Fruit fly (Drosophila melanogaster) ovary, adult (tissue): Measurements from ENCODE around the gene Drsl2.

ENCODE experiments used
- CG17801 ChIP-seq: fragments of 200-800 bp; optimal IDR thresholded peaks from 2 replicates; lab custom pipeline; 2019; ENCODE audit warnings: missing biosample characterization, mild to moderate bottlenecking, missing genetic modification characterization, moderate library complexity; ENCODE audit not compliant: partially characterized antibody

Gene Drsl2

DNA sequence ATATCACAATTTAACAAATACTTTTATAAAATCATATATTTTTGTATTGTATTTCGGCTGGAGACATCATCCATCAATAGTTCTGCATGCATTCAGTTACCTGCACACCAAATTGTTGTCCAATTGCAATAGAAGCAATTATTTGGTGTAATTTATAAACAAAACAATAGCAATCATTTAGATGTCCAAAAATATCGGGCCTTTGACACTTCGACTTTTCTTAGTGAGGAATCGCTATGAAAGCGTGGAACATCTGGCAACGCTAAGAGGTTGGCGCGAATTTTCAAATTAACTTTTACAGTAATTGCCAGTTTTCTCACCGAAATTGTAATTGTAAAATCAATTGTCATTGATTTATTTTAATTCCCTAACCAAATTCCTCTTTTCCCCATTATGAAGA is 20.6 kb downstream of the Drsl2 start, which contains the start of gene CG14969:
Gene CG14969 (minus strand): TSS at position 195 of the 400 bp plus-strand sequence.
- TF ChIP-seq CG17801 = peak; percentile 37

DNA sequence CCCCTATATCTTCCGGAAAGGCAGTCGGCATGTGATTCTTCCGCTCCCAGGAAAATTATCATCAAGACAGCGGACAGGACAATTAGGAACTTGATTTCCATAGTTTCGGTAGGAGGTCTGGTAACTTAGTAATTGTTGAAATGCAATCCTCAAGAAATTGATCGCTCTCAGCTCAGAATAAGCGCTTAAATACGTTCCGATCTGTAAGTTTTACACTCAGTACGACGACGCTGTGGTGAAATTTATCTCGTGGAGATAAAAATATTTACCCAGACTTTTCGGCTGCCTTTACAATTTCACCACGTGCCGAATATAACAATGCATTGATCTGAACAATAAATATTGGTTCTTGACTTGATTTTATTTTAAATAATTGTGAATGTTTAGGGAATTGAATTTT is 21.5 kb downstream of the Drsl2 start, which contains the start of gene Drsl1:
Gene Drsl1 (minus strand): TSS at position 101 of the 400 bp plus-strand sequence.
- TF ChIP-seq CG17801 = no peak

DNA sequence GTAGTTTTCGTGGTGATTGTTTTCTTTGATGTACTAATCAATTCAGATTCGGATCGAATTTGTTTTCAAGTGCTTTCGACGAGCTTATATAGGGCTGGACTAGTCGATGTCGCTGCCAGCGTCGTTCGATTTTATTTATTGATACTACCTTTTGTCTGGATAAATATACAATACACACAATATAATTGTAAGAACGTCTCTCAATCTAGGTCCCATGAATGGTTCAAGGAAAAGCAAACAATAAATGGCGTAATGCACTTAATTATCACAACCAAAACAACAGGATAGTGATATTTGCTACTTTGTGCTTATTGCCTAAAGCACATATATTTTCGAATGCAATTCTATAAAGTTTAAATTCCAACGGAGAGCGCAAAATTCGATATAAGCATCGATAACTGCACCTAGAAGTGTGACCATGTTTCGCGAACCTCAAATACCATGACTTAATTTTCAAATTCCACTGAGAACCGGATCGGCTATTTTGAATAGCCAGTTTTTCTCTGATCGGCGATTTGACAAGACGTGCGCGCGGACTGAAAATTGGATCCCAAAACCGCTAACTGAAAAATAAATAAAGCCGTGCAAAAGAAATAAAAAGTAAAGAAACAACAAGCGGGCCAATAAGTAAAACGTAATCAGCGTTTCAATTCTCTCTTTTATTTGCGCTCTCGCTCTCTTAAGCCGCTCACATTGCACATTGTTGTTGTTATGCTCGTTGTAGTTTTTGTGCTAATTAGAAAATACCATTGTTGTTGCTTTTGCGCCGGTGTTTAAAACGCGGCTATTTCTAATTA is 22.4 kb downstream of the Drsl2 start, which contains the start of the genes Drsl6 and kst:
Gene Drsl6 (minus strand): TSS at position 51 of the 797 bp plus-strand sequence.
Gene kst (plus strand): TSS at position 493 of the 797 bp plus-strand sequence.
- peak; percentile 87 for TF ChIP-seq CG17801

DNA sequence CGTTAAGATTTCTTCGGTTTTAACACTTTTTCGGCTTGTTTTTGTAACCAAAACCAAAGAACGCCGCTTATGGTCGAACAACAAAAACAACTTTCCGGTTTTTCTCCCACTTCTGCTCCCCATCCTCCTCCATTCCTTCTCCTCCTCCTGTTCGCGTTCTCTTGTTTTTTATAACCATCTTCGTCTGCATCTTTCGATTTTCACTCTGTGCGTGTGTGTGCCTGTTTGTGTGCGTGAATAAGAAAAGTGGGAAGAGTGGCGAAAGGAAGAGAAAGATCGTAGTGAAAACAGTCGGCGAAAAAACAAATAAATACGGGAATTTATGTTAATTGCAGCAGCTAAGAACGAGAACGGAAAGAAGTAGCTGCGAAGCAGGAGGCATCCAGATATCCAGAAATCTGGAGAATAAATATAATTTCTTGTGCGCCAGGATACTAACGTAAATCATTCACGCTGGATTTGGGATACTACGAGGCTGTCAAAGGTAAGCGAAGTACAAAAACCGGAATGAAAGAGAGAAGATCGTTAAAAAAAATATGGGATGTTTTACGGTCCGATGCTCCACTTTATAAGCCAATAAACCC is 23.3 kb downstream of the Drsl2 start:
- no peak for TF ChIP-seq CG17801

DNA sequence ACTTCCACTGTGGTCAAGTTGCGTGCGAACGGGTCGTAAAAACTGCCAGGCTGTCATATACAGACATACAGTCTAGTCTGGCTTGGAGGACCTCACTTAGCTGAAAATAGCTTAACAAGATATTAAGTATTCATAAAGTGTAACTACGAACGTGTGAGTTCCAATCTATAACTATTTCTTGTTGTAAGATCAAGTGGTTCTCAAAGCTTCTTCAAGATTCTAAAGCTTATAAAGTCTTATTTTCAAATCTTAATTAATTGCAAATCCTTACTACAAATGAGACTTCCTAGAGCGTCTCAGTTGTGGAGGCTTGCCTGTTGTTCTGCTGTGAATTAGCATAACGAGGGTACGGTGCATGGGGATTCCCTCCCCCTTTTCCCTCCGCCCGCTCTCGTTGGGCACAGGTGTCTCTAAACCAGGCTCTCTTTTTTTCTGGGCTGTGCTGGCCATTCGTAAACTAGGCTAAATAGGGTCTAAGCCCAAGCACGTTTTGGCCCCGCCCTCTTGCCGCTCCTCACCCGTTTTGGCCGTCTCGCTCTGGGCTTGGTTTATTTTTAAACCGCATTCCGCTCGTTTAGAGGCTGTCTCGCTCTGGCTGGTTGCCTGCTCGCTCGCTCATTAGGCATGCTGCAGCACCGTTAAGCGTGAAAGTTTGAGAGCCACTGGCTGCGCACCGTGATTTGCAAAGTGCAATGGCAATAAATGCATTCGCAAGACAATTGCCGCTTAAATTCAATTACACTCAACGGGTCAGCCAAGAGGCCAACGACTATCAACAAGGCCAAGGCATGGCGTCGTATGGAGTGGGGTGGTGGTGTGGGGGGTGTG is 24.1 kb downstream of the Drsl2 start:
- no peak for TF ChIP-seq CG17801

DNA sequence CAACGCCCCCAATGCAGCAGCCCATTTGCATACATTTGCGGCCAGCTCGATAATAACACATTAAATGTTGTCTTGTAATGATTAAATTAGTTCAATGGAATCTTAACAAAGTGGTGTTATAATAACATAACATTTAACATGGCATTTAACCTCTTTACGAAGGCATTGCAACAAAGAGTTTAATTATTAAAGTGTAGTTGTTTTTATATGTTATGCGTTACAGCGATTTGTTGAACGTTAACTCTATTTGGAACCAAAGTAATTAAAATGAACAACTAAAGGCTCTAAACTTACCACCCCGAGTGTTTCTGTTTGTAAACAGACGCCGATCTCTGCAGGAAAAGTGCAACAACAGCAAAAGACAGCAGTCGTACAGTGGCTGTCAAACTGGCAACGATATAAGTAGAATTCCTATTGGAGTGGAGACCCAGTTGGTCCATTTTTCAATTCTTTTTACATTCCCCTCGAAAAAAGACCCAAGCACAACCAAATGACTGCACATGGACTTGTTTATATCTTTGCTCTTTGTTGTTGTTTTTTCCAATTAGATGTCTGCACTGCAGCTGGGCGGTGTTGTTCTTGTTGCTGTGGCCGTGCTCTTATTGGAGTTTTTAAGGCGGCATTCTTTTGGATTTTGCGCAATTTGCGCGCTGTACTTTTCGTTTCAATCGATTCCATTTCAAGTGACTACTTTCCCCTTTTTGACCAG is 24.9 kb downstream of the Drsl2 start:
- TF ChIP-seq CG17801 = no peak

DNA sequence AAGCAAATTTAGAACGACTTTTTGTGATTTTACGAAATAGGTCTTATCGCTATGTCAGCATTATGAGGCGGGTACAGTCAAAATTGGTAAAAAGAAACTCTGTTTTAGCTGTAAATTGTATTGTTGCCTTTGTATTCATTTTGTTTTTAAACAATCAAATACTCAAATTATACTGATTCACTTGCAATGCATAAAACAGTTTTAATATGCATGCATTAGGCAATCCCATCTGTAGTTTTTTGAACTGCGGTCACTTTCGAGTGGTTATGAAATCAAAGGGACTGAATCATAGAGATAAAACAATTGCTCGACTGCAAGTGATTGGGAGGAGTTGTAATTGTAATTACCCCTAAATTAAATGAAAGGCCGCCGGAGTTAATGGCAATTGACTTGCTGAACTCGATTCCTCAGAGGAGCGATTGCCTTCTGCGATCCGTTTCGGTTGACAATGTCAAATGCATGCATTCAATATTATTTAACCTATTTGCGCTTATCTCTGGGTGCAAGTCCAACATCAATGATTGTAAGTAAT is 25.6 kb downstream of the Drsl2 start:
- TF ChIP-seq CG17801 = peak; percentile 11

DNA sequence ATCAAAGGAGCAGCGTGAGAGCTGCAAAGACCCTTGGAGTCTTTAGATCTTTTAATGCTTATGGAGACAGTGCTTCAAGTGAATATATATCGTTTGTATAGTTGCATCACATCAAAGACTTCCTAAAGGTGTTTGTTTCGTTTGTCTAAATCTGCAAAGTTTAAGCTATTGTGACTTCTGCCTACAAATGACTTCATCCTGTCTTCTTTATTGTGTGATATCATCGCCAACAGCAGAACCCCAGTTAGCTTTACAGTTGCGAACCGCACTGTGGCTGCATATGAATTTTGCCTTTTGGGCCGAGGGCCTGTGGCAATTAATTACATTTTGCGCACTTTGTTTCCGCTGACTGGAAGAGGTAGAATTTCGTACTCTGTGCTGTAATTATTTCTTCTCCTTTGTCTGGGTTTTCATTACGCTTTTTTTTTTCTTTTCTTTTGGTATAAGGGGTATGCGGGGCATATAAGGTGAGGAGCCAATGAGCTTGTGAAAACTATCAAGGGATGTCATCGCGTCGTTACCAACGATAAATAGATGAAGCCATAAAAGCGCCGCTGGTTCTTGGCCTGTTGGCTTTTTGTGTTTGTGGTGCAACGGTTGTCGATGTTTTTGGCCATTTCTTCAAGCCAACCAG is 28.3 kb downstream of the Drsl2 start:
- TF ChIP-seq CG17801 = no peak

DNA sequence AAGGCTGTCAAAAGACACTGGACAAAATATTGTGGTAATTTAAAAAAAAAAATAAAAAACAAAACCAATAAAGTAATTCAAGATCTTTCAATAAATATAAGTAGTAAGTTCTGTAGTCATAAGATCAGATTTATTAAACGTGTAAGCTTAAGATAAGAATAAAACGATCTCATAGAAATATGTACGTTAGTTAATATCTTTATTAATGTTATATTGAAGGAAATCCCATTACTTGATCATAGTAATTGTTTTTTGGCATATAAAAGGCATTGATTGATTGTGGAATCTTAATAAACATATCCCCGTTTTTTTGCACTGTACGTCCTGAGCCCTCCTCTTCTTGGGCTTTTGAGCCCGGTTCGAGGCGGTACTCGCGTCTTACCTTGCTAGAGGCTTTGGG is 29.1 kb downstream of the Drsl2 start:
- no peak for TF ChIP-seq CG17801

DNA sequence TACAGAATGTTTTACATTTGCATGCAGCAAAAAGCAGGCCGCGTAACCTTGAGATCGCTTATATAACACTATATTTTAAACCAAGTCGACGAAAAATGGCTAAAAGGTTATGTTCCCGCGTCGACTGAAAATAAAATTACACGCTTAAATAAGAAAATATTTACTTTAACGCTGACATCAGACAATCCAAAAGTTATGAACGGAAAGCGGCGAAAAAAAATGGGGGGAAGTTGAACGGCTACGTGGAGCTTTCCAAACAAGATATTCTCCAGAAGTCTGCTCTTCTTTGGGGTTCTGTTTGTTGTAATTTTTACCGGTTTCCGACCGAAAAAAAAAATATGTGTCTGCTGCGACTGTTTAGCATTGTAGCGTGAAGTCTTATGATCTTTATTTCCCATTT is 30.4 kb downstream of the Drsl2 start:
- TF ChIP-seq CG17801 = no peak

DNA sequence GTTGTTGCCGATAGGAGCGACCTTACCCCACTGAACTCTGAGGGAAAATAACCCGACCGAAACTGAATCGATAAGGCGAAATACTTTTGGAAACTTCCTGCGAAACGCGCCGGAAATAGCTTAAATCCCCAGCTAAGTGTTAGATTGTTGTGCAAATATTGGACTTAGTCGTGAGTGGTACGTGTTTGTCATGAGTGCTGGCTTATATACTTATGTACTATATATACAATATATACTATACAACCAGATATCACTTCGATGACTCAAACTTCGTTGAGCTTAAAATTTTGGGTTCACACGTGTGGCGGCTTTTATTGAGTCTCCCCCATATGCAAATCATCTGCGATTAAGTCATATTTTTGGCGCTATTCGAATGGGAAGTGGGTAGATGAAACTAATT is 32.1 kb downstream of the Drsl2 start:
- no peak for TF ChIP-seq CG17801

DNA sequence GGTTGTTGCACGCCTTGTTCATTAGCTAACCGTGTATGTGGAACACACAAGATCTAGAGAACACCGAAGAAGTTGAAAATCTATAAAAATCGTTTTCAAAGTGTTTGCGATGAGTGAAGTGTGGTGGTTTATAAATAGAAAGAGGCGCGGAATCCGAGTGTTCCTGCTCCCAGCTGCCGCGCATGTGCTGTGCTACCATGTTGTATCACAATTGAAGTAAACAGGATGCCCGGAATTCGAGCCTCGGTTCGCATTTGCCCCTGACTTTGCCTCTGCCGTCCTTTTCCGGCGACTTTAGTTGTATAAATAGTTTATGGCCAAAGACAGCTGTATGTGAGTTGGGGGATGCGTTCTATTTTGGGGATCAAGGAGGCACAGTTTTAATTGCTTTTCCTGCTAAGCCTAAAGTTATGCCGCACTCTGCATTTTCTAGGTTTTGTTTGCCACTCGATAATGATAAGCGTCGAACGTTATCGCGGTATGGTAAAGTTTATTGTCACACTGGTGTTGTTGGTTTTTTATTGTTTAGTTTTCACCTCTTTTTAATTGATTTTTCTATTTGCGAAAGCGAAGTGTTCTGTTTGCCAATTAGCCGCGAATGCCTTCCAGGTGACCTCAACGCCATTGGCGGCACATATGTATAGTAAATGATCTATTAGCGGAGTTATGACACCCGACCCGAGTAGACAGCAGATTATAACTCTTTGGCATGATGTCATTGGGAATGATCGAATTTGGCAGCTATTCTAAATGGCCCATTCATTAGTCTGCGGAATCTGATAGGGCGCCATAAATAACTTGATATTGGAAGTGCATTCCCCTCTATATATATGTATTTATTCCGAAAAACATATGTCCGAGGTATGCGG is 35.0 kb downstream of the Drsl2 start:
- TF ChIP-seq CG17801 = no peak

DNA sequence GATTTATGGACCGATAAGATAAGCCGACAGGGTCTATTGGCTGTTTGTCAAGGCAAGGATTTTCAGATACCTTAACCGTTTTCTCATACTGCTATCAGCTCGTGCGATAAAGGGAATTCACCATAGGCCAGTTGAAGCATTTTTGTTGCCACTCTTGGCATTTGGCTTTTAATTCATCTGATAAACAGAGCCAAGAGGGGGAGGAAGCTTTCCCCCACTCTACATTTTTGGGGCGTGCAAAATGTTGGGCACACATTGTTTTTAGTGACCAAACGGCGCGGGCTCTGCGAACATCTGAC is 35.6 kb downstream of the Drsl2 start:
- no peak for TF ChIP-seq CG17801

DNA sequence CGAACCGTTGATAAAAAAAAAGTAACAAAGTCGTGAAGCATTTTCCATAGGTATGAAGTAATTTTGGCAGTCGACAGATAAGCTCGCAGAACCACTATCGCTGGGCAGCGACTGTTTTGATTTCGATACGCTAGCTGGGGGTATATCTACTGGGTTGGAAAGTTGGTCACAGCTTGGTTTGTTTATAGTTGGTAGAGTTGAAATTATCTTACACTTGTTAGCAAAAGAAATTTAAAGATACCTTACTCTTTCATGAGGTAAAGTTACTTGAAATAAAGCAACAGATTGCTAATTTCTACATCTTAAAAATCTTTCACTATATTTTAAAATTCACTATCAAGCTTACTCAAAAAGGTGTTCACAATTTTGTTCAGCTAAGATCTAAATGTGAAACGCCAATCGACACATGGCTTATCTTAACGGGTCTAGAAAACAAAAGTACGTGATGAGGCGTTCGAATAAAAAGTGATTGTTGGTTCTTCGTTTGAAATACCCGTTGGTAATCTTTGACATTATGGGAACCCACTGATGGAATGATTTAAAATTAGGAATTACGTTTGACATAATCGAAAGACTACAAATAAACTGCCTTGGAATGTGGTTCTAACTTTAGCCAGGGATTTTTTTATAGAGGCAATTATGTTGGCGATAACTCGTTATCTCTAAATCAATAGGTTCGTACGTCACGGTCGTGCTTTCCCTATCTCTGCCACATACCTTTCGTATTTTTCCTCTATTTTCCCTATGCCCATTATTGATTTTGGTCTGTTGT is 36.6 kb downstream of the Drsl2 start:
- no peak for TF ChIP-seq CG17801
